Worm (Caenorhabditis elegans) whole organism, L1 larva: ENCODE measurements around the gene R05D3.9.

Experiments used
- aha-1 ChIP-seq: fragments of 150-350 bp; optimal IDR thresholded peaks from 2 replicates; lab custom pipeline; 2014; ENCODE audit warnings: missing biosample characterization, missing genetic modification characterization
- egl-27 ChIP-seq, 2 experiments: fragments of 150-350 bp in 1 of 2; sonication (generic microtip); optimal IDR thresholded peaks; 3 replicates each; lab custom pipeline; 2017 to 2018; ENCODE audit warnings: missing biosample characterization in 2 of 2, missing genetic modification characterization in 2 of 2, missing genetic modification reagents in 2 of 2
- fos-1 ChIP-seq: fragments of 150-350 bp; optimal IDR thresholded peaks from 2 replicates; lab custom pipeline; 2014; ENCODE audit warnings: missing biosample characterization, missing genetic modification characterization
- irx-1 ChIP-seq: sonication (generic microtip); optimal IDR thresholded peaks from 2 replicates; lab custom pipeline; 2016; ENCODE audit warnings: missing genetic modification characterization, missing compliant biosample characterization
- lin-13 ChIP-seq: fragments of 150-350 bp; optimal IDR thresholded peaks from 2 replicates; lab custom pipeline; 2014; ENCODE audit warnings: missing biosample characterization, missing genetic modification reagents, missing genetic modification characterization
- lin-15B ChIP-seq: fragments of 150-350 bp; sonication (generic microtip); optimal IDR thresholded peaks from 3 replicates; lab custom pipeline; 2014; ENCODE audit warnings: missing biosample characterization, missing genetic modification characterization
- mep-1 ChIP-seq: fragments of 150-350 bp; optimal IDR thresholded peaks from 2 replicates; lab custom pipeline; 2014; ENCODE audit warnings: missing biosample characterization, missing genetic modification characterization
- nhr-12 ChIP-seq: sonication (generic microtip); optimal IDR thresholded peaks from 2 replicates; lab custom pipeline; 2017; ENCODE audit warnings: missing biosample characterization, missing genetic modification characterization
- nhr-77 ChIP-seq: fragments of 150-350 bp; optimal IDR thresholded peaks from 2 replicates; lab custom pipeline; 2014; ENCODE audit warnings: missing biosample characterization, missing genetic modification characterization
- pqm-1 ChIP-seq: sonication (generic microtip); optimal IDR thresholded peaks from 3 replicates; lab custom pipeline; 2017; ENCODE audit warnings: missing biosample characterization, missing genetic modification characterization
- skn-1 ChIP-seq: fragments of 150-350 bp; optimal IDR thresholded peaks from 2 replicates; lab custom pipeline; 2014; ENCODE audit warnings: missing biosample characterization, missing genetic modification characterization
- swsn-7 ChIP-seq: sonication (generic microtip); optimal IDR thresholded peaks from 2 replicates; lab custom pipeline; 2016; ENCODE audit warnings: missing genetic modification characterization, missing compliant biosample characterization

DNA sequence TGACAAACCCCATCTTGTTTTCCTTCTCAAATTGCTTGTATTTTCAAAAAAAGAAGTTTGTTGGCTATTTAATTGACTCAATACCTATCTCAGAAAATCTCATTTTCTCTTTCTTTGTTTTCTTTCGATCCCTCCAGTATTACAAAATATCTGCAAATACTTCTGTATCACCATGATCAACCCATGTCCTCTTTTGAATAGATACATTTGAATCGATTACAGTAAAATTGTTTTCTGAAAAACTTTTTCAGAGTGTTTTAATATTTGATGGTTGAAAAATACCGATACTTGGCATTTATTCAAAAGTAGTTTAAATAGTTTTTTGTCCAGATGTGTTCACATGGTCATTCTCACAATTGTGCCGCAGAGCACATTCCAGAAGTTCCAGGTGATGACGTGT is 40.6 kb upstream of the R05D3.9 start, which contains the start of gene ZK353.9:
- TF ChIP-seq skn-1 = no peak
- no peak for TF ChIP-seq nhr-12 (tag; lab: Kevin White, UChicago)
- TF ChIP-seq lin-13 (GFP tag; lab: Kevin White, UChicago) = no peak
- TF ChIP-seq lin-15B (tag; lab: Kevin White, UChicago) = no peak
- no peak for TF ChIP-seq aha-1 (tag; lab: Kevin White, UChicago)
- TF ChIP-seq pqm-1 (tag; lab: Kevin White, UChicago) = no peak
- no peak for TF ChIP-seq mep-1 (tag; lab: Kevin White, UChicago)
- no peak for TF ChIP-seq nhr-77 (tag; lab: Kevin White, UChicago)
- no peak for TF ChIP-seq egl-27 (tag; optimal IDR thresholded peaks at IDR 0.05; lab: Kevin White, UChicago)
- no peak for TF ChIP-seq irx-1 (tag; lab: Kevin White, UChicago)
- no peak for TF ChIP-seq fos-1 (tag; lab: Kevin White, UChicago)
- TF ChIP-seq swsn-7 (tag; lab: Kevin White, UChicago) = no peak
